Fruit fly (Drosophila melanogaster): ENCODE measurements around the gene Got2.

Gene Got2

DNA sequence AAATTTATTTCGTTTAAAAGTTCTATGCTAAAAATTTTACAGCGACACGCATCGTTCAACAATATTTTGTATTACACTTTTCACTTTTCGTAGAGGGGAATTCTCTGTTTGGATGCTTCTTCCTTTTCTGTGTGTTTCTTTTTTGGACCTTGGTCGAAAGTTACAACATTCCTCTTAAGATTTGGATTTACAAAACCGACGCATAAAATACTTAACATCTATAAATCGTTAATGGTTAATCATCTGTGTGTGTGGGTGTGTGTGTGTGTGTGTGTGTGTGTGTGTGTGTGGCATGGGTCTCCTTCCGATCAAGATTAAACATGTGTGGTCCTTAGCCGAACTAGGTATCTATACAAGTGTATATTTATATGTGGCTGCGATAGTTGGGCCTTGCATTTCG is 12.1 kb downstream of the Got2 start:
- peak; percentile 91 for TF ChIP-seq Dfd (GFP tag; optimal IDR thresholded peaks at IDR 0.05)
- TF ChIP-seq N (GFP tag; optimal IDR thresholded peaks at IDR 0.05), result no peak

DNA sequence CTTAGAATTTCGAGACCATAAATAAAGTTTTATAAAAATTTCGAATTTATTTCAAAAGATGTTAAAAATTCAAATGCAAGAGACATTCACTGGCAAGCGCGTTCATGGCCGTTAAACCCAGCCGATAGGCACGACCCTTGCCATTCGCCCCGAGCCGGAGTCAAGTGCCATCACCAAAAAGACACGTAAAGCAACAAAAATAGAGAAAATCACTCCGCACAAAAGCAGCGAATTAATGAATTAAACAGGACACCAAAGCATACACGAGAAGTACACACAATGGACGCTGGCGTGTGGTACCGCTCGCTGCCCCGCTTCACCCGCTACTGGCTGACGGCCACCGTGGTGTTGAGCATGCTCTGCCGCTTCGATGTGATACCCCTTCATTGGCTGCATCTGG is 13.6 kb downstream of the Got2 start, which contains the start of gene Der-1:
Der-1 (plus strand) TSS at position 1 of the 400 bp plus-strand sequence.
- TF ChIP-seq Hr83 (GFP tag; optimal IDR thresholded peaks at IDR 0.05; ENCODE audit: poor library complexity, severe bottlenecking) (peak; percentile 25), GATAd (GFP tag; optimal IDR thresholded peaks at IDR 0.05) (no peak), Myc (optimal IDR thresholded peaks at IDR 0.05) (peak; percentile 14), Rel (GFP tag; optimal IDR thresholded peaks at IDR 0.05) (no peak), Rel (tag; optimal IDR thresholded peaks at IDR 0.05) (peak; percentile 35), psq (GFP tag; optimal IDR thresholded peaks at IDR 0.05) (no peak)

DNA sequence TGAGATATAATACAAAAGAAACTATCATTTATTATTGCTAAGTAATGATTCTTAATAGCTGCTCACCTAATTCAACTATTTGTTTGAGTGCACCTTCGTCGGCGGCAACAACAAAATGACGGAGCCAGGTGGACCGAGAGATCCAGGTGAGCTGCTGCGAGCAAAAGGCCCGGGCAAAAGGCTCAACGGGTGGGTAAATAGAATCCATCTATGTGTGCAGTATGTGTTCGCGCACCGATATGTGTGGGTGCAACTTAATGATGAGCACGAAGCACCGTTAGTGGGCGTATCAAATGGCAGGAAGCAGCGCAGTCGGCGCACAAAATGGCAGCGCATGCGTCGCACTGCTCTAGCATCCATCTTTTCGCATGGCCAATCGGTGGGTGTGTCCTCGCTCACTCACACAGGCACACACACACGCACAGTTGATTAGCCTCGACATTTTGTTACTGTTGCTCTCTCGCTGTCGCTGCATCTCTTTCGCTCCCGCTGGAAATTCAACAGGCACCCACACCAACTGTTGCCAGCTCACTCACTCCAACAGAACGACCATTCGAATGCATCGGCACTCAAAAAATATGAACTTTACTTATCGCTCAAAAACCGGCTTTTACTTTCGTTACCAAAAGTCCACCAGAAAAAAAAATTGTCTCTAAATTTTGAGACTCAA is 15.0 kb downstream of the Got2 start:
- TF ChIP-seq Myc (optimal IDR thresholded peaks at IDR 0.05) (no peak), Vsx2 (GFP tag; optimal IDR thresholded peaks at IDR 0.05; ENCODE audit: partially characterized antibody) (peak; percentile 100), HLH106 (tag; optimal IDR thresholded peaks at IDR 0.05) (no peak), sv (GFP tag; optimal IDR thresholded peaks at IDR 0.05) (no peak), Hnf4 (GFP tag; optimal IDR thresholded peaks at IDR 0.05) (no peak), tai (GFP tag; optimal IDR thresholded peaks at IDR 0.05) (no peak), pan (optimal IDR thresholded peaks at IDR 0.05) (no peak)

DNA sequence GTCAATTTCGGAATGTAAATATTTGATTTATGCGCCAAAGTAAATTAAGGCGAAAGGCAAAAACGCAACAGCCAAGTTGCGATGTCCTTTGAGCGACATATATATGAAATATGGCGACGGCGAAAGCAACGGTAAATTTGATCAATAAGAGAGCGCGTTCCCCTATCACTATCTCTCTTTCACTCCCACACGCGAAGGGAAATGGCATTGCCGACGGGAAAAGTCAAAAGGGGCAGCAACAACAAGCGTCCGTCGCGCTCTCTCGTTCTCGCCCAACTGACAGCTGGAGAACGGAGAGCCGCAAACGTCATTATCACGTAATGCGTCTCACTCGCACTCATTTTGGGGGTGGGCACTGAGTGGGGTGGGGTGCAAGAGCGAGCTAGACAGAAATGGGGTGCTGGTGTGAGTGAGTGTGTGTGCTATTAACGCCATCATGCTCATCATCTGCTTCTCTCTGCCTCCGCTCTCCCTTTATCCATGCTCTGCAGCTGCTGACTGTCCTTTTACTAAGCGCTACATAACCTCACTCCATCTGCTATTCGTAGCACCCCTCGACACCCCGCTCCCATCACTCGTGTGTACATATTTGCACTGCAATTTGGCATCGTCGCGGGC is 17.1 kb downstream of the Got2 start, which contains the start of gene erm:
erm (minus strand) TSS at position 51 of the 618 bp plus-strand sequence.
- no peak for TF ChIP-seq N (GFP tag; optimal IDR thresholded peaks at IDR 0.05)
- TF ChIP-seq foxo (GFP tag; optimal IDR thresholded peaks at IDR 0.05), result no peak
- TF ChIP-seq fru (GFP tag; optimal IDR thresholded peaks at IDR 0.05), result no peak
- no peak for TF ChIP-seq Hnf4 (GFP tag; optimal IDR thresholded peaks at IDR 0.05)
- no peak for TF ChIP-seq OdsH (GFP tag; optimal IDR thresholded peaks at IDR 0.05)
- TF ChIP-seq tai (GFP tag; optimal IDR thresholded peaks at IDR 0.05), result no peak
- no peak for TF ChIP-seq HLH106 (tag; optimal IDR thresholded peaks at IDR 0.05)
- no peak for TF ChIP-seq dmrt93B (GFP tag; optimal IDR thresholded peaks at IDR 0.05)
- TF ChIP-seq Hr78 (GFP tag; optimal IDR thresholded peaks at IDR 0.05), result no peak
- TF ChIP-seq ey (GFP tag; optimal IDR thresholded peaks at IDR 0.05), result no peak
- TF ChIP-seq pan (optimal IDR thresholded peaks at IDR 0.05), result no peak
- TF ChIP-seq Vsx2 (GFP tag; optimal IDR thresholded peaks at IDR 0.05; ENCODE audit: partially characterized antibody), result no peak
- TF ChIP-seq lola (GFP tag; optimal IDR thresholded peaks at IDR 0.05), result no peak
- TF ChIP-seq Sp1 (GFP tag; optimal IDR thresholded peaks at IDR 0.05), result no peak

DNA sequence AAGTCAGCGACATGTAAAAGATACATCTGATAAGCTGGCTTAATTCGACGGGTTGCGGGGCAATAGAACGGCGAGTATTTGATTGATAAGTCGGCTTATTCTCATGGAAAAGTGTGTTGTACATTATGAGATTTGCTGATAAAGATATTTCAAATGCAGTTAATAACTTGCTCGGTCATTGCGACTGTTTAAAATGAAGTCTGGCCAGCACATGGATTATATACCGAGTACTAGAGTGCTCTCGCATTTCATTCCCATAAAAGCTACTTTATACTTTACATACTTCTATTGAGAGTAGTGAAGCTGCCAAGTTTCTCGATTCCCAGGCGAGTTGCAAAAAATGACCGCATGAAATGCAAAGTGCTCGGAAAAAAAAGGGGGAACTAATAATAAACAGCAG is 19.7 kb downstream of the Got2 start:
- TF ChIP-seq Vsx2 (GFP tag; optimal IDR thresholded peaks at IDR 0.05; ENCODE audit: partially characterized antibody) (no peak), OdsH (GFP tag; optimal IDR thresholded peaks at IDR 0.05) (no peak), Myc (optimal IDR thresholded peaks at IDR 0.05) (no peak), Dif (GFP tag; optimal IDR thresholded peaks at IDR 0.05; ENCODE audit: partially characterized antibody) (no peak), Hr83 (GFP tag; optimal IDR thresholded peaks at IDR 0.05; ENCODE audit: poor library complexity, severe bottlenecking) (no peak), ey (GFP tag; optimal IDR thresholded peaks at IDR 0.05) (no peak), h (GFP tag; optimal IDR thresholded peaks at IDR 0.05) (no peak), brk (GFP tag; optimal IDR thresholded peaks at IDR 0.05) (no peak), Rel (GFP tag; optimal IDR thresholded peaks at IDR 0.05) (no peak), Rel (tag; optimal IDR thresholded peaks at IDR 0.05) (no peak), Dfd (GFP tag; optimal IDR thresholded peaks at IDR 0.05) (no peak), sage (GFP tag; optimal IDR thresholded peaks at IDR 0.05) (no peak), N (GFP tag; optimal IDR thresholded peaks at IDR 0.05) (no peak), tai (GFP tag; optimal IDR thresholded peaks at IDR 0.05) (no peak), HLH106 (tag; optimal IDR thresholded peaks at IDR 0.05) (no peak), CG32264 (GFP tag; optimal IDR thresholded peaks at IDR 0.05) (no peak), Jra (GFP tag; optimal IDR thresholded peaks at IDR 0.05) (no peak), jim (GFP tag; optimal IDR thresholded peaks at IDR 0.05) (no peak), Hnf4 (GFP tag; optimal IDR thresholded peaks at IDR 0.05) (no peak), pan (optimal IDR thresholded peaks at IDR 0.05) (no peak), foxo (GFP tag; optimal IDR thresholded peaks at IDR 0.05) (no peak)
